Fruit fly (Drosophila melanogaster): ENCODE measurements around the gene CG31546.

Gene CG31546

DNA sequence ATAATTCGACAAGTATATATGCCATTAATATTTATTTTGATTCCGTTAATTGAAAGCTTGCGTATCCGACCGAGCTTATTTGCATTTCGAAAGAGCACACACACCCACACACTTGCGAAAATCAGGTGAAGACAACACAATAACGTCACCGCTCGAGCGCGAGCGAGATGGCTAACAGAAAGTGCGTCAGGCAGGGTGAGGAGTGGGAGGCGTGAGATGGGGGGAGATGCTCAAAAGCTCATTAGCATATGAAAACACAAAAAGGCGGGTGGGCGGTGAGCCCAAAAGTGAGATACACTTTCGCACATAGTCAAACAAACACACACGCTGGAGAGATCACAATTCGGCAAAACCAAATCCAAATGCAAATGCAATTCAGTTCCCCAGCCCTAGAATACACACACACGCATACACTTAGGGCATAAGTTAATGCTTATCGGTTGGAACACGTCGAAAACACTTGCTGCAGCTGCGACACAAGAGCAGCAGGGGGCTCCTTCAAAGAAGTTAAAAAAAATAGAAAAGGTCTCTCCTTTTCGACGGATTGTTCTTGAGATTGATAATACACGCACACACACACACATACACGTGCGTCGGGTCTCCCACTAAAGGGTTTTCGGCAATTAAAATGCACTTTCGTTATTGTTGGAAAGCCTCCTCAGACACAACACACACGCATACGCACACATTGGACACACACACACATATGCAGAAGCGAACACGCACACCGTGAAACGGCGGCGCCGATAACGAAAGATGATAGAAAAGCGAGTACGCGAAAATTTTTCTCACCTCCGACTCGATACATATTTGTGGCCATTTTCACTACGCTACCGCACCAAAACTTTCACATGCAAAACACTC, 12.5 kb upstream of the CG31546 start (continued):
- TF ChIP-seq fd96Cb (tag; optimal IDR thresholded peaks at IDR 0.05) = no peak
- no peak for TF ChIP-seq Camta (GFP tag; optimal IDR thresholded peaks at IDR 0.05)
- no peak for TF ChIP-seq fru (optimal IDR thresholded peaks at IDR 0.05)
- TF ChIP-seq sqz (GFP tag; optimal IDR thresholded peaks at IDR 0.05) = no peak
- TF ChIP-seq CG7271 (tag; optimal IDR thresholded peaks at IDR 0.05) = no peak
- TF ChIP-seq CG43689 (GFP tag; IDR thresholded peaks at IDR 0.05) = no peak
- TF ChIP-seq Elba2 (GFP tag; optimal IDR thresholded peaks at IDR 0.05) = no peak
- no peak for TF ChIP-seq stc (GFP tag; IDR thresholded peaks at IDR 0.05)
- no peak for TF ChIP-seq CG13287 (GFP tag; IDR thresholded peaks at IDR 0.05; ENCODE audit: partially characterized antibody)
- no peak for TF ChIP-seq CG11696 (GFP tag; IDR thresholded peaks at IDR 0.05)
- TF ChIP-seq ato (GFP tag; IDR thresholded peaks at IDR 0.05; ENCODE audit: partially characterized antibody) = no peak
- no peak for TF ChIP-seq CG9727 (GFP tag; optimal IDR thresholded peaks at IDR 0.05)
- no peak for TF ChIP-seq CG17568 (GFP tag; optimal IDR thresholded peaks at IDR 0.05)
- TF ChIP-seq cg (GFP tag; optimal IDR thresholded peaks at IDR 0.05) = peak; percentile 98
- no peak for TF ChIP-seq Asciz (GFP tag; optimal IDR thresholded peaks at IDR 0.05)
- no peak for TF ChIP-seq CG6683 (GFP tag; optimal IDR thresholded peaks at IDR 0.05)
- TF ChIP-seq CG6272 (GFP tag; IDR thresholded peaks at IDR 0.05) = no peak
- no peak for TF ChIP-seq inv (GFP tag; IDR thresholded peaks at IDR 0.05; ENCODE audit: partially characterized antibody)
- TF ChIP-seq CG12769 (tag; optimal IDR thresholded peaks at IDR 0.05) = peak; percentile 53
- no peak for TF ChIP-seq Fer3 (tag; optimal IDR thresholded peaks at IDR 0.05)
- TF ChIP-seq Abd-B (GFP tag; optimal IDR thresholded peaks at IDR 0.05) = no peak
- TF ChIP-seq gsb-n (tag; optimal IDR thresholded peaks at IDR 0.05) = no peak
- no peak for TF ChIP-seq E2f1 (GFP tag; IDR thresholded peaks at IDR 0.05)
- TF ChIP-seq CG8478 (optimal IDR thresholded peaks at IDR 0.05) = peak; percentile 67
- TF ChIP-seq Ets65A (GFP tag) = peak; percentile 50

dm6 chr3R:5643421-5643820, 8.0 kb upstream of the CG31546 start:
- peak; percentile 60 for TF ChIP-seq Med (GFP tag)
- TF ChIP-seq NfI (GFP tag; optimal IDR thresholded peaks at IDR 0.05) = no peak

DNA sequence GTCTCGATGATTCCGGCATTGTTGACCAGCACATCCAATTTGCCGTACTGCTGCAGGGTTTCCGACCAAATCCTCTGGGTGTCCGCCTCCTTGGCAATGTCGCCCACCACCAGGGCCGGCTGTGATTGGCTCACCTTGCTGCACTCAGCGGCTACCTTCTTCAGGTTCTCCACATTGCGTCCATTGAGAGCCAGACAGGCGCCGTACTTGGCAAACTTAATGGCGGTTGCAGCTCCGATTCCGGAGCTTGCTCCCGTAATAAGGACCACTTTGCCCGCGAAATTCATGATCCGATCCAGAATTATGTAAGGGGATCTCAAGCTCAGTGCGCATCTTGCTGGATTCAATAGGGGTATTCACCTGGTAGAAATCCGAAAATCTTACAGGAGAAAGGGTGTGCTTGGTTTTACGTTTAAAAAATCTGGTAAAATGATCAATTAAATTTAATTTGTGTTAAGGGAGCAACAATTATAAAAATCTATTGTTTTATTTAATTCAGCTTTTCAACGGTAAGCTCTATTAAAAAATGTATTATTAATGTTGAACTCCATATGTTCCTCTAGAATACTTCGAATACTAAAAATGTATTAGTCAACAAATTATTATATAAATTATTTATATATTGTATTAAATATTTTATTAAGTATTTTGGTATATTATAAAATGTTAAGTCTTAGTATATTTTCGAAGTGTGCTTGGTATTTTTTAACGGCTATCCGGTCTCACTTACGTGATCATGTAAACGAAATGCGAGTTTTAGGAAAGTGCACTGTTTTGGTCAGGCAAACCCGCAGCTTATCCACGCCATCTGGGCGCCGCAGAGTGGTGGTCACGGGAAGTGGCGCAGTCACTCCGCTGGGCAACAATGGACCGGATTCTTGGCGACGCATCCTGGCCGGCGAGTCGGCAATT, 1.4 kb upstream of the CG31546 start, which contains the start of the genes CG31548 and CG12170:
CG31548 (minus strand) TSS at position 334 of the 912 bp plus-strand sequence.
CG12170 (plus strand) TSS at position 716 of the 912 bp plus-strand sequence.
- peak; percentile 59; the same call in 1 of the 2 replicates for TF ChIP-seq CG32532 (GFP tag; IDR thresholded peaks at IDR 0.05)
- peak; percentile 32 for TF ChIP-seq CG13624 (GFP tag; optimal IDR thresholded peaks at IDR 0.05)
- no peak for TF ChIP-seq tx (GFP tag; optimal IDR thresholded peaks at IDR 0.05)
- TF ChIP-seq HLH54F (GFP tag; optimal IDR thresholded peaks at IDR 0.05) = no peak
- TF ChIP-seq Ets97D (GFP tag; optimal IDR thresholded peaks at IDR 0.05) = peak; percentile 14
- TF ChIP-seq CG13123 (GFP tag; optimal IDR thresholded peaks at IDR 0.05) = no peak
- no peak for TF ChIP-seq br (optimal IDR thresholded peaks at IDR 0.05)
- TF ChIP-seq vvl (GFP tag; IDR thresholded peaks at IDR 0.05) = peak; percentile 64
- peak; percentile 27 for TF ChIP-seq CG16863 (GFP tag; optimal IDR thresholded peaks at IDR 0.05)
- TF ChIP-seq CG13424 (tag; optimal IDR thresholded peaks at IDR 0.05) = peak; percentile 53
- no peak for TF ChIP-seq CG10321 (GFP tag; IDR thresholded peaks at IDR 0.05)
- TF ChIP-seq tap (tag; optimal IDR thresholded peaks at IDR 0.05) = peak; percentile 54
- no peak for TF ChIP-seq CG5180 (GFP tag; optimal IDR thresholded peaks at IDR 0.05)
- no peak for TF ChIP-seq CG3847 (GFP tag; IDR thresholded peaks at IDR 0.05)
- TF ChIP-seq lov (optimal IDR thresholded peaks at IDR 0.05) = no peak
- 0 out of 3 replicates have a peak, but pooled peaks have one; percentile 15 for TF ChIP-seq lov (GFP tag; IDR thresholded peaks at IDR 0.05)
- TF ChIP-seq zen2 (GFP tag; IDR thresholded peaks at IDR 0.05; ENCODE audit: partially characterized antibody) = no peak
- peak; percentile 36; the same call in 1 of the 2 replicates for TF ChIP-seq HLH3B (GFP tag; IDR thresholded peaks at IDR 0.05)
- TF ChIP-seq p53 (GFP tag; optimal IDR thresholded peaks at IDR 0.05) = no peak
- TF ChIP-seq CG9609 (GFP tag; optimal IDR thresholded peaks at IDR 0.05) = peak; percentile 2
